Fruit fly (Drosophila melanogaster) whole organism: ENCODE measurements around the gene CG13056.

Source experiments
- EcR ChIP-seq, 2 experiments: fragments of >200 bp; optimal IDR thresholded peaks; 2 replicates each; lab custom pipeline; 2017; ENCODE audit warnings: missing biosample characterization in 2 of 2, missing genetic modification characterization in 2 of 2, missing genetic modification reagents in 2 of 2
- pan ChIP-seq: fragments of >200 bp; optimal IDR thresholded peaks from 2 replicates; lab custom pipeline; 2017
- psq ChIP-seq: fragments of >200 bp; optimal IDR thresholded peaks from 2 replicates; lab custom pipeline; 2017
- usp ChIP-seq: fragments of >200 bp; optimal IDR thresholded peaks from 2 replicates; lab custom pipeline; 2017; ENCODE audit warnings: missing biosample characterization, missing genetic modification characterization, mixed read lengths

- no peak for TF ChIP-seq usp (GFP tag; lab: Kevin White, UChicago)
- no peak for TF ChIP-seq EcR (GFP tag; optimal IDR thresholded peaks at IDR 0.05; lab: Kevin White, UChicago)
- no peak for TF ChIP-seq psq (lab: Kevin White, UChicago)
- no peak for TF ChIP-seq pan
Observed at dm6 chr3L:16303982-16304381, 29.1 kb upstream of the CG13056 start, which contains the start of gene CG43249.
